Worm (Caenorhabditis elegans) whole organism, L2 larva: ENCODE data around the gene T26C12.2.
"Not testable (repeated sequence)": the region's sequence is repeated elsewhere in the genome, so short reads cannot be mapped to it uniquely, and the experiment has no call there.

Source experiments
- F13H6.1 ChIP-seq: sonication (generic microtip); optimal IDR thresholded peaks from 2 replicates; lab custom pipeline; 2016; ENCODE audit warnings: missing genetic modification characterization, missing compliant biosample characterization
- R02D3.7 ChIP-seq: fragments of 150-350 bp; optimal IDR thresholded peaks from 2 replicates; lab custom pipeline; 2014; ENCODE audit warnings: missing biosample characterization, missing genetic modification characterization
- ZK546.5 ChIP-seq: sonication (generic microtip); optimal IDR thresholded peaks from 2 replicates; lab custom pipeline; 2017; ENCODE audit warnings: missing biosample characterization, missing genetic modification characterization
- alr-1 ChIP-seq: fragments of 150-350 bp; optimal IDR thresholded peaks from 2 replicates; lab custom pipeline; 2014; ENCODE audit warnings: missing biosample characterization, missing genetic modification characterization
- aly-2 ChIP-seq: fragments of 150-350 bp; optimal IDR thresholded peaks from 2 replicates; lab custom pipeline; 2014; ENCODE audit warnings: missing biosample characterization, missing genetic modification characterization
- ama-1 ChIP-seq: fragments of 150-350 bp; optimal IDR thresholded peaks from 2 replicates; lab custom pipeline; 2018; ENCODE audit warnings: inconsistent platforms
- blmp-1 ChIP-seq: sonication (generic microtip); optimal IDR thresholded peaks from 2 replicates; lab custom pipeline; 2017; ENCODE audit warnings: missing genetic modification characterization, mild to moderate bottlenecking, missing compliant biosample characterization, antibody characterized with exemption, moderate library complexity; ENCODE audit not compliant: insufficient read depth
- ceh-82 ChIP-seq: fragments of 150-350 bp; optimal IDR thresholded peaks from 2 replicates; lab custom pipeline; 2014; ENCODE audit warnings: missing biosample characterization, missing genetic modification characterization
- crh-2 ChIP-seq: sonication (generic microtip); optimal IDR thresholded peaks from 2 replicates; lab custom pipeline; 2017; ENCODE audit warnings: missing biosample characterization, missing genetic modification characterization
- dmd-4 ChIP-seq: sonication (generic microtip); optimal IDR thresholded peaks from 2 replicates; lab custom pipeline; 2017; ENCODE audit warnings: missing biosample characterization, missing genetic modification characterization
- egl-27 ChIP-seq: sonication (generic microtip); optimal IDR thresholded peaks from 3 replicates; lab custom pipeline; 2017; ENCODE audit warnings: missing biosample characterization, missing genetic modification reagents, missing genetic modification characterization
- elt-1 ChIP-seq: fragments of 150-350 bp; optimal IDR thresholded peaks from 2 replicates; lab custom pipeline; 2014; ENCODE audit warnings: missing biosample characterization, missing genetic modification characterization
- elt-3 ChIP-seq: sonication (generic microtip); optimal IDR thresholded peaks from 2 replicates; lab custom pipeline; 2017; ENCODE audit warnings: missing biosample characterization, missing genetic modification characterization
- fos-1 ChIP-seq: fragments of 150-350 bp; optimal IDR thresholded peaks from 2 replicates; lab custom pipeline; 2014; ENCODE audit warnings: missing biosample characterization, missing genetic modification characterization
- lin-13 ChIP-seq: fragments of 150-350 bp; optimal IDR thresholded peaks from 2 replicates; lab custom pipeline; 2014; ENCODE audit warnings: missing biosample characterization, missing genetic modification reagents, missing genetic modification characterization
- lin-39 ChIP-seq: fragments of 150-350 bp; optimal IDR thresholded peaks from 2 replicates; lab custom pipeline; 2014; ENCODE audit warnings: missing biosample characterization, missing genetic modification reagents, missing genetic modification characterization
- mab-5 ChIP-seq: fragments of 150-350 bp; optimal IDR thresholded peaks from 2 replicates; lab custom pipeline; 2014; ENCODE audit warnings: missing biosample characterization, missing genetic modification characterization
- mbf-1 ChIP-seq: sonication (generic microtip); optimal IDR thresholded peaks from 2 replicates; lab custom pipeline; 2017; ENCODE audit warnings: missing biosample characterization, missing genetic modification characterization
- mdl-1 ChIP-seq, 2 experiments: fragments of 150-350 bp in 1 of 2; sonication (generic microtip) in 1 of 2; optimal IDR thresholded peaks; 2 replicates each; lab custom pipeline; 2017; ENCODE audit warnings: missing biosample characterization in 2 of 2, missing genetic modification characterization in 2 of 2
- nhr-11 ChIP-seq: fragments of 150-350 bp; optimal IDR thresholded peaks from 2 replicates; lab custom pipeline; 2014; ENCODE audit warnings: missing biosample characterization, missing genetic modification characterization
- nhr-12 ChIP-seq: fragments of 150-350 bp; optimal IDR thresholded peaks from 2 replicates; lab custom pipeline; 2014; ENCODE audit warnings: missing biosample characterization, missing genetic modification characterization
- nhr-129 ChIP-seq: fragments of 150-350 bp; optimal IDR thresholded peaks from 2 replicates; lab custom pipeline; 2014; ENCODE audit warnings: missing biosample characterization, missing genetic modification characterization
- nhr-21 ChIP-seq: fragments of 150-350 bp; optimal IDR thresholded peaks from 2 replicates; lab custom pipeline; 2014; ENCODE audit warnings: missing biosample characterization, missing genetic modification characterization
- nhr-23 ChIP-seq: fragments of 150-350 bp; optimal IDR thresholded peaks from 2 replicates; lab custom pipeline; 2014; ENCODE audit warnings: missing biosample characterization, missing genetic modification reagents, missing genetic modification characterization
- nhr-25 ChIP-seq: fragments of 150-350 bp; sonication (generic microtip); optimal IDR thresholded peaks from 3 replicates; lab custom pipeline; 2014; ENCODE audit warnings: missing biosample characterization, missing genetic modification characterization
- nhr-77 ChIP-seq: fragments of 150-350 bp; optimal IDR thresholded peaks from 2 replicates; lab custom pipeline; 2014; ENCODE audit warnings: missing biosample characterization, missing genetic modification characterization
- sem-4 ChIP-seq: fragments of 150-350 bp; optimal IDR thresholded peaks from 2 replicates; lab custom pipeline; 2014; ENCODE audit warnings: missing biosample characterization, missing genetic modification reagents, missing genetic modification characterization
- skn-1 ChIP-seq: sonication (generic microtip); optimal IDR thresholded peaks from 2 replicates; lab custom pipeline; 2017; ENCODE audit warnings: missing biosample characterization, missing genetic modification characterization
- sma-3 ChIP-seq: sonication (generic microtip); optimal IDR thresholded peaks from 2 replicates; lab custom pipeline; 2016; ENCODE audit warnings: missing genetic modification reagents, missing genetic modification characterization, missing compliant biosample characterization
- snpc-4 ChIP-seq: fragments of 150-350 bp; optimal IDR thresholded peaks from 2 replicates; lab custom pipeline; 2014; ENCODE audit warnings: missing biosample characterization, missing genetic modification characterization
- unc-39 ChIP-seq: fragments of 150-350 bp; optimal IDR thresholded peaks from 2 replicates; lab custom pipeline; 2014; ENCODE audit warnings: missing biosample characterization, missing genetic modification characterization
- ztf-1 ChIP-seq: fragments of 200-800 bp; sonication (Bioruptor generic); conservative IDR thresholded peaks from 2 replicates; pipeline ENCODE4 v1.3.6; 2022; ENCODE audit warnings: missing genetic modification characterization, missing compliant biosample characterization
- ztf-11 ChIP-seq: sonication (generic microtip); optimal IDR thresholded peaks from 2 replicates; lab custom pipeline; 2017; ENCODE audit warnings: missing biosample characterization, missing genetic modification characterization

Gene T26C12.2

ce11 chrIV:3302058-3302457 is 36.5 kb upstream of the T26C12.2 start, which contains the start of gene W08E12.4:
Gene W08E12.4, plus strand, starts transcription at chrIV:3302358.
- not testable (repeated sequence) for TF ChIP-seq nhr-23, nhr-77, blmp-1 (tag; lab: Kevin White, UChicago)
- TF ChIP-seq, all 48 proteins: peak for 0; not testable (repeated sequence) for 48

- TF ChIP-seq nhr-129: no peak
- no peak for TF ChIP-seq elt-1 (tag; lab: Kevin White, UChicago)
- no peak for TF ChIP-seq sem-4 (tag; lab: Kevin White, UChicago)
- no peak for TF ChIP-seq mdl-1 (tag; optimal IDR thresholded peaks at IDR 0.05; lab: Kevin White, UChicago)
- TF ChIP-seq mbf-1 (tag; lab: Kevin White, UChicago): no peak
- no peak for TF ChIP-seq lin-13 (GFP tag; lab: Kevin White, UChicago)
- TF ChIP-seq nhr-21: no peak
- TF ChIP-seq ama-1 (lab: Kevin White, UChicago): no peak
- no peak for TF ChIP-seq crh-2
- no peak for TF ChIP-seq skn-1 (tag; lab: Kevin White, UChicago)
- TF ChIP-seq ztf-11 (tag; lab: Kevin White, UChicago): no peak
- no peak for TF ChIP-seq R02D3.7 (tag; lab: Kevin White, UChicago)
- no peak for TF ChIP-seq egl-27 (tag; lab: Kevin White, UChicago)
- no peak for TF ChIP-seq blmp-1 (tag; lab: Kevin White, UChicago)
- no peak for TF ChIP-seq ztf-1 (GFP tag; lab: Robert Waterston, UW)
- no peak for TF ChIP-seq dmd-4 (tag; lab: Kevin White, UChicago)
- TF ChIP-seq F13H6.1 (tag; lab: Kevin White, UChicago): no peak
- TF ChIP-seq lin-39 (tag; lab: Kevin White, UChicago): no peak
- TF ChIP-seq nhr-25 (tag; lab: Kevin White, UChicago): no peak
These were observed 34.9 kb upstream of the T26C12.2 start, which contains the start of gene W08E12.5 for ce11 chrIV:3300492-3300891. Gene W08E12.5, plus strand, starts transcription at chrIV:3300792.

ce11 chrIV:3299229-3299628 is 33.7 kb upstream of the T26C12.2 start:
- TF ChIP-seq egl-27 (tag; lab: Kevin White, UChicago): no peak

ce11 chrIV:3298300-3298699 is 32.7 kb upstream of the T26C12.2 start, which contains the start of gene W08E12.6:
Gene W08E12.6, plus strand, starts transcription at chrIV:3298600.
- TF ChIP-seq ama-1 (lab: Kevin White, UChicago) (no peak), ZK546.5 (tag; lab: Kevin White, UChicago) (no peak), egl-27 (tag; lab: Kevin White, UChicago) (no peak), nhr-11 (no peak), fos-1 (tag; lab: Kevin White, UChicago) (no peak), nhr-77 (tag; lab: Kevin White, UChicago) (no peak), mbf-1 (tag; lab: Kevin White, UChicago) (no peak), sma-3 (GFP tag; lab: Kevin White, UChicago) (no peak), dmd-4 (tag; lab: Kevin White, UChicago) (no peak), nhr-129 (no peak), unc-39 (no peak), elt-3 (tag; lab: Kevin White, UChicago) (no peak), aly-2 (tag; lab: Kevin White, UChicago) (no peak), mab-5 (no peak), ceh-82 (tag; lab: Kevin White, UChicago) (no peak), alr-1 (no peak), snpc-4 (tag; lab: Kevin White, UChicago) (no peak), nhr-23 (tag; lab: Kevin White, UChicago) (no peak), nhr-12 (tag; lab: Kevin White, UChicago) (no peak), ztf-1 (GFP tag; lab: Robert Waterston, UW) (no peak)
